Worm (Caenorhabditis elegans) whole organism, L4 larva: ENCODE data around the gene Y38E10A.35.

Experiments
- Y105C5A.15 ChIP-seq: fragments of 200-800 bp; sonication (Bioruptor generic); IDR thresholded peaks from 2 replicates; pipeline ENCODE4 v1.3.6; 2022; ENCODE audit warnings: missing genetic modification characterization, missing compliant biosample characterization
- aha-1 ChIP-seq: fragments of 150-350 bp; peaks from one replicate; lab custom pipeline; 2014; ENCODE audit warnings: missing biosample characterization, missing genetic modification characterization
- arid-1 ChIP-seq: fragments of 200-800 bp; sonication (Bioruptor generic); conservative IDR thresholded peaks from 2 replicates; pipeline ENCODE4 v1.3.6; 2022; ENCODE audit warnings: missing genetic modification reagents, missing genetic modification characterization, missing compliant biosample characterization
- cey-2 ChIP-seq: sonication (generic microtip); optimal IDR thresholded peaks from 3 replicates; lab custom pipeline; 2017; ENCODE audit warnings: missing genetic modification characterization, mild to moderate bottlenecking, missing compliant biosample characterization, antibody characterized with exemption, borderline replicate concordance; ENCODE audit not compliant: insufficient read depth
- daf-16 ChIP-seq, 3 experiments: sonication (generic microtip); optimal IDR thresholded peaks; 2 replicates each; lab custom pipeline; 2016 to 2017; ENCODE audit warnings: missing genetic modification characterization in 3 of 3, missing genetic modification reagents in 3 of 3, mild to moderate bottlenecking in 2 of 3, missing compliant biosample characterization in 2 of 3, missing biosample characterization in 1 of 3, moderate library complexity in 1 of 3
- daf-8 ChIP-seq: fragments of 200-800 bp; sonication (Bioruptor generic); IDR thresholded peaks from 2 replicates; pipeline ENCODE4 v1.3.6; 2022; ENCODE audit warnings: missing genetic modification characterization, missing compliant biosample characterization
- fkh-10 ChIP-seq: fragments of 150-350 bp; optimal IDR thresholded peaks from 2 replicates; lab custom pipeline; 2014; ENCODE audit warnings: missing biosample characterization, missing genetic modification reagents, missing genetic modification characterization
- hlh-11 ChIP-seq: fragments of 200-800 bp; sonication (Bioruptor generic); optimal IDR thresholded peaks from 2 replicates; lab custom pipeline; 2018; ENCODE audit warnings: mild to moderate bottlenecking, missing genetic modification characterization, missing compliant biosample characterization
- lin-1 ChIP-seq: fragments of 200-800 bp; sonication (Bioruptor generic); IDR thresholded peaks from 2 replicates; pipeline ENCODE4 v1.3.6; 2022; ENCODE audit warnings: missing genetic modification reagents, missing genetic modification characterization, missing compliant biosample characterization
- lin-15B ChIP-seq: fragments of 150-350 bp; sonication (generic microtip); optimal IDR thresholded peaks from 3 replicates; lab custom pipeline; 2014; ENCODE audit warnings: missing biosample characterization, missing genetic modification characterization
- lin-38 ChIP-seq: fragments of 200-800 bp; sonication (Bioruptor generic); IDR thresholded peaks from 2 replicates; pipeline ENCODE4 v1.3.6; 2022; ENCODE audit warnings: missing genetic modification reagents, missing genetic modification characterization, missing compliant biosample characterization
- madf-5 ChIP-seq, 2 experiments: fragments of 200-800 bp; sonication (Bioruptor generic); IDR thresholded peaks; 2 replicates each; pipeline ENCODE4 v1.3.6; 2022; ENCODE audit warnings: missing compliant biosample characterization in 2 of 2, missing genetic modification characterization in 2 of 2
- mxl-3 ChIP-seq: fragments of 200-800 bp; sonication (Bioruptor generic); optimal IDR thresholded peaks from 2 replicates; lab custom pipeline; 2018; ENCODE audit warnings: mild to moderate bottlenecking, missing genetic modification characterization, missing compliant biosample characterization
- nhr-11 ChIP-seq: fragments of 150-350 bp; optimal IDR thresholded peaks from 2 replicates; lab custom pipeline; 2014; ENCODE audit warnings: missing biosample characterization, missing genetic modification characterization
- nhr-28 ChIP-seq: fragments of 150-350 bp; optimal IDR thresholded peaks from 2 replicates; lab custom pipeline; 2014; ENCODE audit warnings: missing biosample characterization, missing genetic modification characterization
- nhr-6 ChIP-seq: fragments of 150-350 bp; optimal IDR thresholded peaks from 2 replicates; lab custom pipeline; 2014; ENCODE audit warnings: missing biosample characterization, missing genetic modification characterization
- pqm-1 ChIP-seq: sonication (generic microtip); optimal IDR thresholded peaks from 2 replicates; lab custom pipeline; 2017; ENCODE audit warnings: missing biosample characterization, missing genetic modification characterization
- rbr-2 ChIP-seq: sonication (generic microtip); optimal IDR thresholded peaks from 2 replicates; lab custom pipeline; 2016; ENCODE audit warnings: missing genotype, missing genetic modification characterization, missing compliant biosample characterization
- set-16 ChIP-seq: fragments of 200-800 bp; sonication (Bioruptor generic); IDR thresholded peaks from 2 replicates; pipeline ENCODE4 v1.3.6; 2022; ENCODE audit warnings: missing genetic modification reagents, missing genetic modification characterization, missing compliant biosample characterization
- spr-1 ChIP-seq: sonication (generic microtip); optimal IDR thresholded peaks from 2 replicates; lab custom pipeline; 2016; ENCODE audit warnings: mild to moderate bottlenecking, missing genetic modification characterization, missing compliant biosample characterization
- tra-1 ChIP-seq: fragments of 200-800 bp; sonication (Bioruptor generic); IDR thresholded peaks from 2 replicates; pipeline ENCODE4 v1.3.6; 2022; ENCODE audit warnings: missing genetic modification reagents, missing genetic modification characterization, missing compliant biosample characterization
- unc-130 ChIP-seq: sonication (generic microtip); optimal IDR thresholded peaks from 2 replicates; lab custom pipeline; 2016; ENCODE audit warnings: missing genetic modification reagents, missing genetic modification characterization, missing compliant biosample characterization
- unc-62 ChIP-seq, 3 experiments: fragments of 150-350 bp in 1 of 3; sonication (generic microtip); optimal IDR thresholded peaks in 2 of 3; peaks in 1 of 3; 1 replicate in 1 of 3; 2 replicates in 2 of 3; lab custom pipeline; 2014 to 2017; ENCODE audit warnings: missing biosample characterization in 3 of 3, missing genetic modification characterization in 3 of 3, missing genetic modification reagents in 3 of 3, missing genotype in 1 of 3
- zfp-2 ChIP-seq: sonication (generic microtip); optimal IDR thresholded peaks from 2 replicates; lab custom pipeline; 2016; ENCODE audit warnings: mild to moderate bottlenecking, missing genetic modification characterization, missing compliant biosample characterization
- zfp-3 ChIP-seq: fragments of 200-800 bp; sonication (Bioruptor generic); conservative IDR thresholded peaks from 2 replicates; pipeline ENCODE4 v1.3.6; 2022; ENCODE audit warnings: missing genetic modification reagents, missing genetic modification characterization, missing compliant biosample characterization
- zip-11 ChIP-seq: fragments of 200-800 bp; sonication (Bioruptor generic); IDR thresholded peaks from 2 replicates; pipeline ENCODE4 v1.3.6; 2022; ENCODE audit warnings: missing genetic modification characterization, missing compliant biosample characterization
- ztf-7 ChIP-seq: fragments of 150-350 bp; optimal IDR thresholded peaks from 2 replicates; lab custom pipeline; 2014; ENCODE audit warnings: missing biosample characterization, missing genetic modification characterization

Gene Y38E10A.35

ce11 chrII:12570523-12570922 lies 2.1 kb downstream of the Y38E10A.35 start, which contains the start of gene Y38E10A.1:
Gene Y38E10A.1, minus strand, starts transcription at chrII:12570623.
- TF ChIP-seq lin-38 (GFP tag; lab: Robert Waterston, UW) = no peak
- TF ChIP-seq mxl-3 (GFP tag; lab: Kevin White, UChicago) = no peak
- no peak for TF ChIP-seq lin-15B
- no peak for TF ChIP-seq unc-62 (GFP tag; optimal IDR thresholded peaks at IDR 0.05 in 1 of 2; lab: Kevin White, UChicago)
- TF ChIP-seq unc-62 (tag; optimal IDR thresholded peaks at IDR 0.05; lab: Kevin White, UChicago) = no peak
- no peak for TF ChIP-seq ztf-7 (tag; lab: Kevin White, UChicago)

ce11 chrII:12565851-12566250 lies 6.8 kb downstream of the Y38E10A.35 start, which contains the start of gene F49C5.7:
Gene F49C5.7, plus strand, starts transcription at chrII:12566151.
- TF ChIP-seq daf-16 (GFP tag; optimal IDR thresholded peaks at IDR 0.05; lab: Kevin White, UChicago) (no peak), daf-16 (tag; optimal IDR thresholded peaks at IDR 0.05; lab: Kevin White, UChicago) (no peak)

- TF ChIP-seq unc-130 (no peak), madf-5 (GFP tag; IDR thresholded peaks at IDR 0.05; lab: Robert Waterston, UW) (no peak), zip-11 (GFP tag; lab: Robert Waterston, UW) (no peak), zfp-3 (GFP tag; lab: Robert Waterston, UW) (no peak), fkh-10 (GFP tag; lab: Kevin White, UChicago) (no peak), Y105C5A.15 (GFP tag; lab: Robert Waterston, UW) (no peak), aha-1 (tag; lab: Kevin White, UChicago) (no peak), hlh-11 (tag; lab: Kevin White, UChicago) (no peak), tra-1 (GFP tag; lab: Robert Waterston, UW) (no peak), pqm-1 (tag; lab: Kevin White, UChicago) (no peak), nhr-6 (tag; lab: Kevin White, UChicago) (no peak)
Measured at ce11 chrII:12560210-12560609, 12.4 kb downstream of the Y38E10A.35 start, which contains the start of gene F49C5.12. Gene F49C5.12, minus strand, starts transcription at chrII:12560310.

- TF ChIP-seq unc-62 (GFP tag; optimal IDR thresholded peaks at IDR 0.05 in 1 of 2; lab: Kevin White, UChicago) (peak in 1 of 2 experiments; percentile 89), unc-62 (tag; optimal IDR thresholded peaks at IDR 0.05; lab: Kevin White, UChicago) (no peak), arid-1 (no peak)
Measured at ce11 chrII:12555579-12555978, 17.1 kb downstream of the Y38E10A.35 start, which contains the start of gene F49C5.11. Gene F49C5.11, plus strand, starts transcription at chrII:12555879.

- TF ChIP-seq set-16 (no peak), spr-1 (tag; lab: Kevin White, UChicago) (no peak), aha-1 (tag; lab: Kevin White, UChicago) (peak; percentile 55)
Measured at ce11 chrII:12550940-12551339, 21.7 kb downstream of the Y38E10A.35 start.

- peak; percentile 16 for TF ChIP-seq cey-2 (tag; lab: Kevin White, UChicago)
- TF ChIP-seq lin-38 (GFP tag; lab: Robert Waterston, UW) = no peak
- peak in 1 of 2 experiments; percentile 80 for TF ChIP-seq unc-62 (GFP tag; optimal IDR thresholded peaks at IDR 0.05 in 1 of 2; lab: Kevin White, UChicago)
- no peak for TF ChIP-seq unc-62 (tag; optimal IDR thresholded peaks at IDR 0.05; lab: Kevin White, UChicago)
- peak; percentile 47 for TF ChIP-seq nhr-28 (tag; lab: Kevin White, UChicago)
- TF ChIP-seq tra-1 (GFP tag; lab: Robert Waterston, UW) = 0 out of 2 replicates have a peak, but pooled peaks have one; percentile 24
- TF ChIP-seq aha-1 (tag; lab: Kevin White, UChicago) = peak; percentile 78
- TF ChIP-seq, all 104 proteins: peak for 5
Measured at ce11 chrII:12549613-12550012, 23.0 kb downstream of the Y38E10A.35 start.

- no peak for TF ChIP-seq zfp-2 (tag; lab: Kevin White, UChicago)
- no peak for TF ChIP-seq rbr-2 (tag; lab: Kevin White, UChicago)
- TF ChIP-seq nhr-6 (tag; lab: Kevin White, UChicago) = no peak
- TF ChIP-seq daf-8 (GFP tag; lab: Robert Waterston, UW) = no peak
- TF ChIP-seq lin-1 = no peak
- no peak for TF ChIP-seq nhr-11 (tag; lab: Kevin White, UChicago)
- no peak for TF ChIP-seq pqm-1 (tag; lab: Kevin White, UChicago)
Measured at ce11 chrII:12547547-12547946, 25.1 kb downstream of the Y38E10A.35 start, which contains the start of gene F49C5.16. Gene F49C5.16, plus strand, starts transcription at chrII:12547847.
